Fruit fly (Drosophila melanogaster): ENCODE data around the gene Rnf11.
"Not testable (repeated sequence)": the region's sequence is repeated elsewhere in the genome, so short reads cannot be mapped to it uniquely, and the experiment has no call there.

The Rnf11 gene

dm6 chr4:314672-315266, at the start of gene Rnf11:
Gene Rnf11, plus strand, starts transcription at chr4:314923.
- TF ChIP-seq CG17801 (GFP tag; optimal IDR thresholded peaks at IDR 0.05; ENCODE audit: partially characterized antibody) = no peak

dm6 chr4:274704-275103, 40.0 kb upstream of the Rnf11 start:
- TF ChIP-seq CG17801 (GFP tag; optimal IDR thresholded peaks at IDR 0.05; ENCODE audit: partially characterized antibody) = no peak

dm6 chr4:276325-276724, 38.4 kb upstream of the Rnf11 start, which contains the start of gene NfI:
Gene NfI, minus strand, starts transcription at chr4:276369.
- TF ChIP-seq CG17801 (GFP tag; optimal IDR thresholded peaks at IDR 0.05; ENCODE audit: partially characterized antibody) = no peak

- no peak for TF ChIP-seq CG17801 (GFP tag; optimal IDR thresholded peaks at IDR 0.05; ENCODE audit: partially characterized antibody)
Observed at dm6 chr4:292403-292802, 22.3 kb upstream of the Rnf11 start.

dm6 chr4:305697-306096, 9.0 kb upstream of the Rnf11 start:
- TF ChIP-seq CG17801 (GFP tag; optimal IDR thresholded peaks at IDR 0.05; ENCODE audit: partially characterized antibody) = no peak

dm6 chr4:306431-307342, 8.0 kb upstream of the Rnf11 start, which contains the start of gene Syt7:
Gene Syt7, minus strand, starts transcription at chr4:306481.
- TF ChIP-seq CG17801 (GFP tag; optimal IDR thresholded peaks at IDR 0.05; ENCODE audit: partially characterized antibody) = not testable (repeated sequence)

- peak; percentile 34 for TF ChIP-seq CG17801 (GFP tag; optimal IDR thresholded peaks at IDR 0.05; ENCODE audit: partially characterized antibody)
Observed at dm6 chr4:307931-308330, 6.8 kb upstream of the Rnf11 start, which contains the start of gene Rad23. Gene Rad23, plus strand, starts transcription at chr4:308093.

dm6 chr4:310670-311069, 4.1 kb upstream of the Rnf11 start:
- no peak for TF ChIP-seq CG17801 (GFP tag; optimal IDR thresholded peaks at IDR 0.05; ENCODE audit: partially characterized antibody)

dm6 chr4:313696-314104, 1.0 kb upstream of the Rnf11 start, which contains the start of gene Zip102B:
Gene Zip102B, minus strand, starts transcription at chr4:314087.
- TF ChIP-seq CG17801 (GFP tag; optimal IDR thresholded peaks at IDR 0.05; ENCODE audit: partially characterized antibody) = peak; percentile 47

- TF ChIP-seq CG17801 (GFP tag; optimal IDR thresholded peaks at IDR 0.05; ENCODE audit: partially characterized antibody) = no peak
Observed at dm6 chr4:315322-315721, 599 bp downstream of the Rnf11 start.

- no peak for TF ChIP-seq CG17801 (GFP tag; optimal IDR thresholded peaks at IDR 0.05; ENCODE audit: partially characterized antibody)
Observed at dm6 chr4:318795-319194, 4.1 kb downstream of the Rnf11 start.

- TF ChIP-seq CG17801 (GFP tag; optimal IDR thresholded peaks at IDR 0.05; ENCODE audit: partially characterized antibody) = no peak
Observed at dm6 chr4:329119-329518, 14.4 kb downstream of the Rnf11 start.

- no peak for TF ChIP-seq CG17801 (GFP tag; optimal IDR thresholded peaks at IDR 0.05; ENCODE audit: partially characterized antibody)
Observed at dm6 chr4:332268-332667, 17.5 kb downstream of the Rnf11 start.

- no peak for TF ChIP-seq CG17801 (GFP tag; optimal IDR thresholded peaks at IDR 0.05; ENCODE audit: partially characterized antibody)
Observed at dm6 chr4:336021-336420, 21.3 kb downstream of the Rnf11 start.

- TF ChIP-seq CG17801 (GFP tag; optimal IDR thresholded peaks at IDR 0.05; ENCODE audit: partially characterized antibody) = no peak
Observed at dm6 chr4:358093-358929, 43.6 kb downstream of the Rnf11 start, which contains the start of gene PMCA. Gene PMCA, minus strand, starts transcription at chr4:358917.

Measured in ovary, adult (tissue).